Fruit fly (Drosophila melanogaster) whole organism, wandering third instar larva: Measurements from ENCODE around the gene PGRP-LC.
A peak's percentile ranks its signal among the peaks of the same experiment; 100 is the strongest.

Experiments
- Abd-B ChIP-seq: fragments of >200 bp; optimal IDR thresholded peaks from 2 replicates; lab custom pipeline; 2017; ENCODE audit warnings: missing biosample characterization, missing genetic modification characterization
- CG32264 ChIP-seq: fragments of 200-800 bp; sonication (Bioruptor generic); optimal IDR thresholded peaks from 2 replicates; lab custom pipeline; 2016; ENCODE audit warnings: missing biosample characterization, missing genetic modification characterization
- CG9705 ChIP-seq: fragments of 200-800 bp; sonication (Bioruptor generic); optimal IDR thresholded peaks from 2 replicates; lab custom pipeline; 2018; ENCODE audit warnings: missing biosample characterization, mild to moderate bottlenecking, missing genetic modification characterization
- CrebA ChIP-seq: fragments of 200-800 bp; sonication (Bioruptor generic); optimal IDR thresholded peaks from 2 replicates; lab custom pipeline; 2016; ENCODE audit warnings: missing biosample characterization, mild to moderate bottlenecking, missing genetic modification characterization, borderline replicate concordance
- Dfd ChIP-seq: fragments of >200 bp; optimal IDR thresholded peaks from 2 replicates; lab custom pipeline; 2017; ENCODE audit warnings: missing biosample characterization, missing genetic modification characterization
- Dif ChIP-seq: fragments of 200-275, 200-300 bp; sonication (Bioruptor generic); optimal IDR thresholded peaks from 2 replicates; lab custom pipeline; 2018; ENCODE audit warnings: missing biosample characterization, missing genetic modification characterization; ENCODE audit not compliant: partially characterized antibody
- GATAd ChIP-seq: sonication (Bioruptor generic); optimal IDR thresholded peaks from 2 replicates; lab custom pipeline; 2016; ENCODE audit warnings: missing biosample characterization, missing genetic modification characterization
- HLH106 ChIP-seq: fragments of 200-800 bp; optimal IDR thresholded peaks from 3 replicates; lab custom pipeline; 2019; ENCODE audit warnings: missing biosample characterization, mild to moderate bottlenecking, missing genetic modification characterization, moderate library complexity
- Hnf4 ChIP-seq: fragments of 200-800 bp; sonication (Bioruptor generic); optimal IDR thresholded peaks from 2 replicates; lab custom pipeline; 2016; ENCODE audit warnings: missing biosample characterization, mild to moderate bottlenecking, missing genetic modification characterization
- Hr78 ChIP-seq: fragments of >200 bp; optimal IDR thresholded peaks from 2 replicates; lab custom pipeline; 2017; ENCODE audit warnings: missing biosample characterization, missing genetic modification characterization
- Hr83 ChIP-seq: fragments of 200-300 bp; sonication (Bioruptor generic); optimal IDR thresholded peaks from 2 replicates; lab custom pipeline; 2016; ENCODE audit warnings: missing biosample characterization, mild to moderate bottlenecking, missing genetic modification characterization, moderate library complexity; ENCODE audit not compliant: poor library complexity, severe bottlenecking
- Jra ChIP-seq: sonication (Bioruptor generic); optimal IDR thresholded peaks from 2 replicates; lab custom pipeline; 2016; ENCODE audit warnings: missing biosample characterization, missing genetic modification characterization
- Mio ChIP-seq: sonication (Bioruptor generic); optimal IDR thresholded peaks from 2 replicates; lab custom pipeline; 2016; ENCODE audit warnings: missing biosample characterization, missing genetic modification characterization
- Myc ChIP-seq: fragments of >200 bp; optimal IDR thresholded peaks from 2 replicates; lab custom pipeline; 2017
- N ChIP-seq: fragments of >200 bp; optimal IDR thresholded peaks from 2 replicates; lab custom pipeline; 2018; ENCODE audit warnings: missing biosample characterization, missing external identifiers, missing genetic modification characterization
- OdsH ChIP-seq: fragments of 200-800 bp; sonication (Bioruptor generic); optimal IDR thresholded peaks from 2 replicates; lab custom pipeline; 2016; ENCODE audit warnings: missing biosample characterization, mild to moderate bottlenecking, missing genetic modification characterization
- Rel ChIP-seq, 2 experiments: fragments of 200-800 bp; sonication (Bioruptor generic) in 1 of 2; optimal IDR thresholded peaks; 2 replicates in 1 of 2; 3 replicates in 1 of 2; lab custom pipeline; 2016 to 2019; ENCODE audit warnings: mild to moderate bottlenecking in 2 of 2, missing biosample characterization in 2 of 2, missing genetic modification characterization in 2 of 2, moderate library complexity in 1 of 2
- Sp1 ChIP-seq: fragments of 200-800 bp; sonication (Bioruptor generic); optimal IDR thresholded peaks from 3 replicates; lab custom pipeline; 2019; ENCODE audit warnings: missing biosample characterization, mild to moderate bottlenecking, missing genetic modification characterization, moderate library complexity
- Vsx2 ChIP-seq: fragments of 200-300, 225-300 bp; sonication (Bioruptor generic); optimal IDR thresholded peaks from 2 replicates; lab custom pipeline; 2018; ENCODE audit warnings: missing biosample characterization, missing genetic modification characterization; ENCODE audit not compliant: partially characterized antibody
- br ChIP-seq: fragments of 200-800 bp; sonication (Bioruptor generic); optimal IDR thresholded peaks from 2 replicates; lab custom pipeline; 2016; ENCODE audit warnings: missing biosample characterization, missing genetic modification characterization
- brk ChIP-seq: fragments of 200-800 bp; sonication (Bioruptor generic); optimal IDR thresholded peaks from 2 replicates; lab custom pipeline; 2016; ENCODE audit warnings: missing biosample characterization, mild to moderate bottlenecking, missing genetic modification characterization
- dl ChIP-seq, 2 experiments: fragments of 175-275, 200-275 bp in 1 of 2; fragments of 200-275 bp in 1 of 2; sonication (Bioruptor generic); optimal IDR thresholded peaks; lab custom pipeline; 2018; ENCODE audit warnings: mild to moderate bottlenecking in 2 of 2, missing biosample characterization in 2 of 2, missing genetic modification characterization in 2 of 2, moderate library complexity in 2 of 2; ENCODE audit not compliant: partially characterized antibody in 2 of 2, insufficient read depth in 1 of 2
- dmrt93B ChIP-seq: fragments of 200-800 bp; sonication (Bioruptor generic); optimal IDR thresholded peaks from 2 replicates; lab custom pipeline; 2018; ENCODE audit warnings: missing biosample characterization, mild to moderate bottlenecking, missing genetic modification characterization
- dsf ChIP-seq: sonication (Bioruptor generic); optimal IDR thresholded peaks from 2 replicates; lab custom pipeline; 2016; ENCODE audit warnings: missing biosample characterization, missing genetic modification characterization, borderline replicate concordance
- ey ChIP-seq: fragments of 200-800 bp; sonication (Bioruptor generic); optimal IDR thresholded peaks from 2 replicates; lab custom pipeline; 2016; ENCODE audit warnings: missing biosample characterization, missing genetic modification characterization
- foxo ChIP-seq, 2 experiments: fragments of 200-800 bp; sonication (Bioruptor generic); optimal IDR thresholded peaks; 2 replicates in 1 of 2; 3 replicates in 1 of 2; lab custom pipeline; 2016 to 2017; ENCODE audit warnings: missing biosample characterization in 2 of 2, missing genetic modification characterization in 2 of 2
- fru ChIP-seq: fragments of 200-800 bp; sonication (Bioruptor generic); optimal IDR thresholded peaks from 3 replicates; lab custom pipeline; 2016; ENCODE audit warnings: missing biosample characterization, mild to moderate bottlenecking, missing genetic modification characterization
- h ChIP-seq: fragments of 200-800 bp; sonication (Bioruptor generic); optimal IDR thresholded peaks from 3 replicates; lab custom pipeline; 2016; ENCODE audit warnings: missing biosample characterization, mild to moderate bottlenecking, missing genetic modification characterization
- jim ChIP-seq: fragments of 175-275, 200-325 bp; sonication (Bioruptor generic); optimal IDR thresholded peaks from 2 replicates; lab custom pipeline; 2016; ENCODE audit warnings: missing biosample characterization, mild to moderate bottlenecking, missing genetic modification characterization
- lola ChIP-seq: fragments of >200 bp; optimal IDR thresholded peaks from 2 replicates; lab custom pipeline; 2017; ENCODE audit warnings: missing biosample characterization, missing genetic modification characterization
- pan ChIP-seq: fragments of >200 bp; optimal IDR thresholded peaks from 2 replicates; lab custom pipeline; 2017
- psq ChIP-seq: fragments of 200-800 bp; sonication (Bioruptor generic); optimal IDR thresholded peaks from 3 replicates; lab custom pipeline; 2017; ENCODE audit warnings: missing biosample characterization, mild to moderate bottlenecking, missing genetic modification characterization, moderate library complexity
- rgr ChIP-seq: fragments of 200-800 bp; sonication (Bioruptor generic); optimal IDR thresholded peaks from 3 replicates; lab custom pipeline; 2016; ENCODE audit warnings: missing biosample characterization, mild to moderate bottlenecking, missing genetic modification characterization
- sage ChIP-seq: fragments of 200-800 bp; sonication (Bioruptor generic); optimal IDR thresholded peaks from 2 replicates; lab custom pipeline; 2016; ENCODE audit warnings: missing biosample characterization, mild to moderate bottlenecking, missing genetic modification characterization
- sv ChIP-seq: fragments of 200-800 bp; sonication (Bioruptor generic); optimal IDR thresholded peaks from 3 replicates; lab custom pipeline; 2016; ENCODE audit warnings: missing biosample characterization, missing genetic modification characterization
- tai ChIP-seq: sonication (Bioruptor generic); optimal IDR thresholded peaks from 2 replicates; lab custom pipeline; 2016; ENCODE audit warnings: missing biosample characterization, missing genetic modification characterization
- usp ChIP-seq: fragments of >200 bp; optimal IDR thresholded peaks from 2 replicates; lab custom pipeline; 2017; ENCODE audit warnings: missing biosample characterization, missing genetic modification characterization
- woc ChIP-seq: sonication (Bioruptor generic); optimal IDR thresholded peaks from 2 replicates; lab custom pipeline; 2016; ENCODE audit warnings: missing biosample characterization, mild to moderate bottlenecking, missing genetic modification characterization

Gene PGRP-LC

dm6 chr3L:9370907-9371365 lies 32.3 kb downstream of the PGRP-LC start, which contains the start of gene Fdx1:
TSS of gene Fdx1 (minus strand) at chr3L:9371238.
- no peak for TF ChIP-seq tai (GFP tag; lab: Kevin White, UChicago)
- no peak for TF ChIP-seq Vsx2 (GFP tag; lab: Kevin White, UChicago)
- no peak for TF ChIP-seq Hr78 (GFP tag; lab: Kevin White, UChicago)
- peak; percentile 20 for TF ChIP-seq br (GFP tag; lab: Kevin White, UChicago)
- no peak for TF ChIP-seq Rel (GFP tag; optimal IDR thresholded peaks at IDR 0.05; lab: Kevin White, UChicago)
- peak; percentile 58 for TF ChIP-seq Rel (tag; optimal IDR thresholded peaks at IDR 0.05; lab: Kevin White, UChicago)
- TF ChIP-seq ey, result peak; percentile 23
- TF ChIP-seq Dfd (GFP tag; lab: Kevin White, UChicago), result no peak
- TF ChIP-seq N (GFP tag; lab: Kevin White, UChicago), result no peak
- TF ChIP-seq foxo (GFP tag; optimal IDR thresholded peaks at IDR 0.05; lab: Kevin White, UChicago), result peak in 1 of 2 experiments; percentile 66
- peak; percentile 43 for TF ChIP-seq rgr (GFP tag; lab: Kevin White, UChicago)
- TF ChIP-seq Abd-B (GFP tag; lab: Kevin White, UChicago), result no peak
- peak; percentile 30 for TF ChIP-seq sage (GFP tag; lab: Kevin White, UChicago)
- TF ChIP-seq Mio (GFP tag; lab: Kevin White, UChicago), result no peak
- no peak for TF ChIP-seq CG9705 (GFP tag; lab: Kevin White, UChicago)
- peak; percentile 68 for TF ChIP-seq Hnf4
- no peak for TF ChIP-seq GATAd (GFP tag; lab: Kevin White, UChicago)
- TF ChIP-seq Hr83 (GFP tag; lab: Kevin White, UChicago), result no peak
- TF ChIP-seq sv (GFP tag; lab: Kevin White, UChicago), result peak; percentile 43
- peak; percentile 61 for TF ChIP-seq brk (GFP tag; lab: Kevin White, UChicago)
- TF ChIP-seq Myc (lab: Kevin White, UChicago), result no peak
- TF ChIP-seq h, result peak; percentile 40
- TF ChIP-seq fru, result no peak
- peak; percentile 32 for TF ChIP-seq dsf (GFP tag; lab: Kevin White, UChicago)
- no peak for TF ChIP-seq dmrt93B (GFP tag; lab: Kevin White, UChicago)
- peak; percentile 39 for TF ChIP-seq psq (GFP tag; lab: Kevin White, UChicago)
- TF ChIP-seq woc (GFP tag; lab: Kevin White, UChicago), result peak; percentile 61
- TF ChIP-seq Sp1 (GFP tag; lab: Kevin White, UChicago), result peak; percentile 54
- TF ChIP-seq jim, result no peak
- TF ChIP-seq dl (GFP tag; optimal IDR thresholded peaks at IDR 0.05; lab: Kevin White, UChicago; ENCODE audit: insufficient read depth in 1 of 2, partially characterized antibody in 2 of 2), result no peak
- TF ChIP-seq Dif (GFP tag; lab: Kevin White, UChicago), result no peak
- TF ChIP-seq HLH106, result peak; percentile 56
- TF ChIP-seq Jra (GFP tag; lab: Kevin White, UChicago), result peak; percentile 51
- TF ChIP-seq usp, result no peak
- TF ChIP-seq CrebA, result no peak
- TF ChIP-seq lola (GFP tag; lab: Kevin White, UChicago), result no peak
- peak; percentile 43 for TF ChIP-seq OdsH (GFP tag; lab: Kevin White, UChicago)
- no peak for TF ChIP-seq CG32264 (GFP tag; lab: Kevin White, UChicago)
- no peak for TF ChIP-seq pan (lab: Kevin White, UChicago)

- TF ChIP-seq Rel (GFP tag; optimal IDR thresholded peaks at IDR 0.05; lab: Kevin White, UChicago) (no peak), Rel (tag; optimal IDR thresholded peaks at IDR 0.05; lab: Kevin White, UChicago) (peak; percentile 5), h (no peak)
These were observed 33.8 kb downstream of the PGRP-LC start, which contains the start of the genes Hsp67Bc, CG4456 and Hsp22 for dm6 chr3L:9372278-9372975. TSS of gene Hsp67Bc (minus strand) at chr3L:9372497. TSS of gene CG4456 (plus strand) at chr3L:9372722. TSS of gene Hsp22 (plus strand) at chr3L:9372931.
